Fruit fly (Drosophila melanogaster): Measurements from ENCODE around the gene Ocho.
A peak's percentile ranks its signal among the peaks of the same experiment; 100 is the strongest.

Ocho gene

dm6 chr3L:15011638-15012335 is 37.1 kb downstream of the Ocho start (continued):
- peak; percentile 25 for TF ChIP-seq Ets21C (GFP tag; optimal IDR thresholded peaks at IDR 0.05)
- peak; percentile 82 for TF ChIP-seq CG3032 (tag; optimal IDR thresholded peaks at IDR 0.05)
- peak; percentile 41 for TF ChIP-seq Sox15 (GFP tag; optimal IDR thresholded peaks at IDR 0.05)
- peak; percentile 83 for TF ChIP-seq dsx (GFP tag; optimal IDR thresholded peaks at IDR 0.05; ENCODE audit: poor library complexity, severe bottlenecking)
- peak; percentile 63 for TF ChIP-seq Lpt (GFP tag; optimal IDR thresholded peaks at IDR 0.05)
- no peak for TF ChIP-seq fkh (GFP tag; optimal IDR thresholded peaks at IDR 0.05)
- TF ChIP-seq Sox102F (GFP tag; optimal IDR thresholded peaks at IDR 0.05): peak; percentile 33
- TF ChIP-seq CG31627 (GFP tag; optimal IDR thresholded peaks at IDR 0.05): peak; percentile 38
- TF ChIP-seq net (GFP tag; optimal IDR thresholded peaks at IDR 0.05): peak; percentile 77
- TF ChIP-seq ss (GFP tag; optimal IDR thresholded peaks at IDR 0.05): peak; percentile 62 to 81
- peak; percentile 82 for TF ChIP-seq OdsH (GFP tag; optimal IDR thresholded peaks at IDR 0.05)
- TF ChIP-seq CG6854 (GFP tag; optimal IDR thresholded peaks at IDR 0.05): no peak
- peak; percentile 51 for TF ChIP-seq Smox (GFP tag; optimal IDR thresholded peaks at IDR 0.05)
- TF ChIP-seq Hr39 (GFP tag; optimal IDR thresholded peaks at IDR 0.05): peak; percentile 34
- peak; percentile 64 for TF ChIP-seq CG6792 (GFP tag; optimal IDR thresholded peaks at IDR 0.05)
- TF ChIP-seq achi (GFP tag; optimal IDR thresholded peaks at IDR 0.05): peak; percentile 78

- TF ChIP-seq vri (GFP tag; optimal IDR thresholded peaks at IDR 0.05): no peak
- peak; percentile 26; the same call in 1 of the 2 replicates for TF ChIP-seq CG15336 (GFP tag; IDR thresholded peaks at IDR 0.05)
- no peak for TF ChIP-seq Gug (GFP tag; IDR thresholded peaks at IDR 0.05)
- TF ChIP-seq Hr39 (GFP tag; optimal IDR thresholded peaks at IDR 0.05): peak; percentile 12
- TF ChIP-seq CG11762 (GFP tag; optimal IDR thresholded peaks at IDR 0.05; ENCODE audit: insufficient read depth): peak; percentile 30
- no peak for TF ChIP-seq CG3919 (GFP tag; optimal IDR thresholded peaks at IDR 0.05)
- peak; percentile 39 for TF ChIP-seq acj6 (GFP tag; optimal IDR thresholded peaks at IDR 0.05)
- peak; percentile 8 for TF ChIP-seq CG34406 (GFP tag; optimal IDR thresholded peaks at IDR 0.05)
- TF ChIP-seq CG4318 (GFP tag; optimal IDR thresholded peaks at IDR 0.05): peak; percentile 15
- TF ChIP-seq CG6792 (GFP tag; optimal IDR thresholded peaks at IDR 0.05): no peak
- TF ChIP-seq CG3032 (tag; optimal IDR thresholded peaks at IDR 0.05): peak; percentile 64
- TF ChIP-seq dsx (GFP tag; optimal IDR thresholded peaks at IDR 0.05; ENCODE audit: poor library complexity, severe bottlenecking): peak; percentile 50
- peak; percentile 3 for TF ChIP-seq Met (GFP tag; optimal IDR thresholded peaks at IDR 0.05)
- TF ChIP-seq Hr38 (GFP tag; optimal IDR thresholded peaks at IDR 0.05): no peak
- peak; percentile 62 for TF ChIP-seq CG6808 (GFP tag; optimal IDR thresholded peaks at IDR 0.05)
- peak; percentile 39 for TF ChIP-seq pdm3 (GFP tag; optimal IDR thresholded peaks at IDR 0.05)
- peak; percentile 8 for TF ChIP-seq CG16779 (tag; optimal IDR thresholded peaks at IDR 0.05)
- TF ChIP-seq salr (GFP tag; optimal IDR thresholded peaks at IDR 0.05): peak in 1 of 2 experiments; percentile 31
- TF ChIP-seq net (GFP tag; optimal IDR thresholded peaks at IDR 0.05): no peak
- TF ChIP-seq Sox15 (GFP tag; optimal IDR thresholded peaks at IDR 0.05): no peak
- TF ChIP-seq Lpt (GFP tag; optimal IDR thresholded peaks at IDR 0.05): no peak
- TF ChIP-seq CG6163 (GFP tag; IDR thresholded peaks at IDR 0.05): no peak
- TF ChIP-seq CG9139 (GFP tag; optimal IDR thresholded peaks at IDR 0.05): no peak
- TF ChIP-seq CG8119 (GFP tag; IDR thresholded peaks at IDR 0.05): peak; percentile 52; the same call in 2 of the 3 replicates
- TF ChIP-seq dac (GFP tag; optimal IDR thresholded peaks at IDR 0.05): no peak
- TF ChIP-seq Eip93F (GFP tag; optimal IDR thresholded peaks at IDR 0.05): no peak
- TF ChIP-seq Sox14 (GFP tag; optimal IDR thresholded peaks at IDR 0.05): peak; percentile 40
- peak; percentile 67 for TF ChIP-seq Ets96B (tag; optimal IDR thresholded peaks at IDR 0.05)
- TF ChIP-seq CG10669 (GFP tag; optimal IDR thresholded peaks at IDR 0.05): peak; percentile 61
- TF ChIP-seq fkh (GFP tag; optimal IDR thresholded peaks at IDR 0.05): no peak
- 0 out of 3 replicates have a peak, but pooled peaks have one; percentile 28 for TF ChIP-seq eg (GFP tag; IDR thresholded peaks at IDR 0.05)
- no peak for TF ChIP-seq CG8319 (GFP tag; optimal IDR thresholded peaks at IDR 0.05)
- peak; percentile 42 for TF ChIP-seq achi (GFP tag; optimal IDR thresholded peaks at IDR 0.05)
- TF ChIP-seq spab (GFP tag; optimal IDR thresholded peaks at IDR 0.05): peak; percentile 24
- TF ChIP-seq CG7368 (GFP tag; optimal IDR thresholded peaks at IDR 0.05): peak; percentile 6
- peak; percentile 12 for TF ChIP-seq OdsH (GFP tag; optimal IDR thresholded peaks at IDR 0.05)
- peak; percentile 47 for TF ChIP-seq CG1621 (tag; optimal IDR thresholded peaks at IDR 0.05)
- TF ChIP-seq svp (GFP tag): peak; percentile 51
- peak; percentile 35 for TF ChIP-seq CG8632 (GFP tag; optimal IDR thresholded peaks at IDR 0.05)
- no peak for TF ChIP-seq Smox (GFP tag; optimal IDR thresholded peaks at IDR 0.05)
- no peak for TF ChIP-seq CG11294 (GFP tag; IDR thresholded peaks at IDR 0.05)
- peak; percentile 3 for TF ChIP-seq topi (GFP tag; optimal IDR thresholded peaks at IDR 0.05)
- no peak for TF ChIP-seq Sox102F (GFP tag; optimal IDR thresholded peaks at IDR 0.05)
Observed at dm6 chr3L:15013296-15013695, 38.6 kb downstream of the Ocho start.

Data from whole organism, prepupa.